Fruit fly (Drosophila melanogaster) whole organism, pupa: ENCODE measurements around the gene CG7560.
A peak's percentile ranks its signal among the peaks of the same experiment; 100 is the strongest.

Source experiments
- CG10348 ChIP-seq: fragments of 200-800 bp; sonication (Bioruptor generic); IDR thresholded peaks from 2 replicates; pipeline ENCODE4 v1.3.6; 2022; ENCODE audit warnings: missing biosample characterization, missing genetic modification characterization
- CG12605 ChIP-seq: fragments of 200-800 bp; sonication (Bioruptor generic); IDR thresholded peaks from 2 replicates; pipeline ENCODE4 v1.3.6; 2022; ENCODE audit warnings: missing biosample characterization, missing genetic modification characterization
- CG13204 ChIP-seq: fragments of 200-800 bp; sonication (Bioruptor generic); optimal IDR thresholded peaks from 2 replicates; lab custom pipeline; 2018; ENCODE audit warnings: missing biosample characterization, mild to moderate bottlenecking, missing genetic modification characterization, moderate library complexity
- CG14655 ChIP-seq: fragments of 200-800 bp; sonication (Bioruptor generic); optimal IDR thresholded peaks from 3 replicates; lab custom pipeline; 2017; ENCODE audit warnings: mild to moderate bottlenecking, missing biosample characterization, missing genetic modification reagents, missing genetic modification characterization
- CG15710 ChIP-seq: fragments of 200-800 bp; sonication (Bioruptor generic); optimal IDR thresholded peaks from 2 replicates; lab custom pipeline; 2018; ENCODE audit warnings: missing biosample characterization, mild to moderate bottlenecking, missing genetic modification characterization, moderate library complexity
- CG17806 ChIP-seq: fragments of 200-800 bp; sonication (Bioruptor generic); optimal IDR thresholded peaks from 2 replicates; lab custom pipeline; 2018; ENCODE audit warnings: missing biosample characterization, mild to moderate bottlenecking, missing genetic modification characterization, moderate library complexity
- CG32121 ChIP-seq: fragments of 200-800 bp; sonication (Bioruptor generic); IDR thresholded peaks from 2 replicates; pipeline ENCODE4 v1.3.6; 2022; ENCODE audit warnings: missing biosample characterization, missing genetic modification characterization
- CG34367 ChIP-seq: fragments of 200-800 bp; sonication (Bioruptor generic); optimal IDR thresholded peaks from 2 replicates; lab custom pipeline; 2018; ENCODE audit warnings: missing biosample characterization, mild to moderate bottlenecking, missing genetic modification characterization
- CG4496 ChIP-seq: fragments of 200-800 bp; sonication (Bioruptor generic); IDR thresholded peaks from 3 replicates; pipeline ENCODE4 v1.3.6; 2022; ENCODE audit warnings: missing biosample characterization, missing genetic modification characterization
- CG8159 ChIP-seq: fragments of 200-800 bp; sonication (Bioruptor generic); optimal IDR thresholded peaks from 3 replicates; lab custom pipeline; 2018; ENCODE audit warnings: missing biosample characterization, mild to moderate bottlenecking, missing genetic modification characterization, moderate library complexity
- CG8301 ChIP-seq: fragments of 200-800 bp; sonication (Bioruptor generic); optimal IDR thresholded peaks from 2 replicates; lab custom pipeline; 2018; ENCODE audit warnings: missing biosample characterization, mild to moderate bottlenecking, missing genetic modification characterization
- CG9948 ChIP-seq: fragments of 200-800 bp; sonication (Bioruptor generic); optimal IDR thresholded peaks from 2 replicates; lab custom pipeline; 2018; ENCODE audit warnings: missing biosample characterization, mild to moderate bottlenecking, missing genetic modification characterization, moderate library complexity
- D1 ChIP-seq: fragments of 200-800 bp; sonication (Bioruptor generic); optimal IDR thresholded peaks from 2 replicates; lab custom pipeline; 2018; ENCODE audit warnings: missing biosample characterization, mild to moderate bottlenecking, missing genetic modification characterization, moderate library complexity
- EcR ChIP-seq: fragments of 200-800 bp; sonication (Bioruptor generic); optimal IDR thresholded peaks from 3 replicates; lab custom pipeline; 2019; ENCODE audit warnings: missing biosample characterization, missing genetic modification characterization, mild to moderate bottlenecking, moderate library complexity, missing genetic modification reagents
- Ets98B ChIP-seq: fragments of 200-800 bp; sonication (Bioruptor generic); IDR thresholded peaks from 2 replicates; pipeline ENCODE4 v1.3.6; 2022; ENCODE audit warnings: missing biosample characterization, missing genetic modification characterization
- Pif1A ChIP-seq: fragments of 200-800 bp; sonication (Bioruptor generic); optimal IDR thresholded peaks from 3 replicates; lab custom pipeline; 2016; ENCODE audit warnings: missing biosample characterization, missing genetic modification characterization
- Pif1B ChIP-seq: fragments of 200-800 bp; sonication (Bioruptor generic); optimal IDR thresholded peaks from 3 replicates; lab custom pipeline; 2016; ENCODE audit warnings: missing biosample characterization, missing genetic modification characterization
- Snoo ChIP-seq: fragments of 200-800 bp; sonication (Bioruptor generic); optimal IDR thresholded peaks from 3 replicates; lab custom pipeline; 2017; ENCODE audit warnings: missing biosample characterization, mild to moderate bottlenecking, missing genetic modification characterization, inconsistent platforms
- fd96Ca ChIP-seq: fragments of 200-800 bp; sonication (Bioruptor generic); IDR thresholded peaks from 3 replicates; pipeline ENCODE4 v1.3.6; 2022; ENCODE audit warnings: missing biosample characterization, missing genetic modification characterization
- gl ChIP-seq: fragments of 200-800 bp; sonication (Bioruptor generic); optimal IDR thresholded peaks from 2 replicates; lab custom pipeline; 2018; ENCODE audit warnings: missing biosample characterization, mild to moderate bottlenecking, missing genetic modification characterization
- rn ChIP-seq: fragments of 200-800 bp; sonication (Bioruptor generic); IDR thresholded peaks from 2 replicates; pipeline ENCODE4 v1.3.6; 2022; ENCODE audit warnings: missing biosample characterization, missing genetic modification characterization

Gene CG7560

dm6 chr3L:11408282-11409047 is 16.5 kb upstream of the CG7560 start:
- TF ChIP-seq CG8159 (tag; lab: Kevin White, UChicago): no peak
- peak; percentile 23 for TF ChIP-seq CG14655
- TF ChIP-seq, all 21 proteins: peak for 1

- TF ChIP-seq CG17806 (tag; lab: Kevin White, UChicago) (no peak), CG14655 (no peak), D1 (tag; lab: Kevin White, UChicago) (no peak), fd96Ca (GFP tag; lab: Robert Waterston, UW) (no peak), CG12605 (no peak), EcR (no peak)
These were observed 14.5 kb upstream of the CG7560 start for dm6 chr3L:11410505-11410904.

- TF ChIP-seq Pif1B (GFP tag; lab: Kevin White, UChicago) (no peak), Snoo (tag; lab: Kevin White, UChicago) (no peak), CG15710 (no peak), rn (no peak), CG8301 (no peak), Pif1A (GFP tag; lab: Kevin White, UChicago) (no peak), CG12605 (no peak), CG13204 (no peak), gl (tag; lab: Kevin White, UChicago) (no peak), CG4496 (GFP tag; lab: Robert Waterston, UW) (no peak), Ets98B (no peak), CG32121 (no peak), CG10348 (GFP tag; lab: Robert Waterston, UW) (no peak), CG8159 (tag; lab: Kevin White, UChicago) (no peak), fd96Ca (GFP tag; lab: Robert Waterston, UW) (no peak)
- TF ChIP-seq, all 21 proteins: peak for 0
These were observed 11.3 kb upstream of the CG7560 start for dm6 chr3L:11413697-11414096.

- TF ChIP-seq CG8159 (tag; lab: Kevin White, UChicago): peak; percentile 46
- no peak for TF ChIP-seq gl (tag; lab: Kevin White, UChicago)
- no peak for TF ChIP-seq CG34367 (tag; lab: Kevin White, UChicago)
- TF ChIP-seq Pif1A (GFP tag; lab: Kevin White, UChicago): no peak
- no peak for TF ChIP-seq CG13204
- TF ChIP-seq CG9948 (tag; lab: Kevin White, UChicago): no peak
- TF ChIP-seq CG32121: no peak
- TF ChIP-seq CG15710: peak; percentile 34
- TF ChIP-seq EcR: no peak
- TF ChIP-seq fd96Ca (GFP tag; lab: Robert Waterston, UW): peak; percentile 32; the same call in 1 of the 3 replicates
- no peak for TF ChIP-seq CG10348 (GFP tag; lab: Robert Waterston, UW)
- TF ChIP-seq rn: no peak
- no peak for TF ChIP-seq CG17806 (tag; lab: Kevin White, UChicago)
- TF ChIP-seq Ets98B: no peak
- no peak for TF ChIP-seq D1 (tag; lab: Kevin White, UChicago)
- peak; percentile 49 for TF ChIP-seq CG14655
- TF ChIP-seq CG4496 (GFP tag; lab: Robert Waterston, UW): no peak
- peak; percentile 26 for TF ChIP-seq Snoo (tag; lab: Kevin White, UChicago)
- TF ChIP-seq CG8301: peak; percentile 39
- no peak for TF ChIP-seq Pif1B (GFP tag; lab: Kevin White, UChicago)
- no peak for TF ChIP-seq CG12605
These were observed 10.5 kb upstream of the CG7560 start for dm6 chr3L:11414453-11414852.

dm6 chr3L:11415382-11415781 is 9.6 kb upstream of the CG7560 start:
- TF ChIP-seq CG9948 (tag; lab: Kevin White, UChicago) (peak; percentile 65), CG13204 (no peak), Pif1B (GFP tag; lab: Kevin White, UChicago) (peak; percentile 24), CG15710 (peak; percentile 74), CG32121 (peak; percentile 53; the same call in 1 of the 2 replicates), Snoo (tag; lab: Kevin White, UChicago) (peak; percentile 48), fd96Ca (GFP tag; lab: Robert Waterston, UW) (0 out of 3 replicates have a peak, but pooled peaks have one; percentile 35), rn (no peak), CG10348 (GFP tag; lab: Robert Waterston, UW) (no peak), Pif1A (GFP tag; lab: Kevin White, UChicago) (peak; percentile 75), gl (tag; lab: Kevin White, UChicago) (peak; percentile 14), CG8301 (peak; percentile 34), CG34367 (tag; lab: Kevin White, UChicago) (peak; percentile 52), CG12605 (peak; percentile 7; the same call in 1 of the 2 replicates), CG8159 (tag; lab: Kevin White, UChicago) (peak; percentile 96), D1 (tag; lab: Kevin White, UChicago) (peak; percentile 29), EcR (no peak), CG14655 (peak; percentile 52), CG17806 (tag; lab: Kevin White, UChicago) (peak; percentile 63), Ets98B (no peak), CG4496 (GFP tag; lab: Robert Waterston, UW) (peak; percentile 56; the same call in 1 of the 3 replicates)

dm6 chr3L:11416495-11417272 is 8.3 kb upstream of the CG7560 start:
- peak; percentile 27 for TF ChIP-seq CG14655
- peak; percentile 87 for TF ChIP-seq Ets98B
- peak; percentile 62; the same call in 1 of the 2 replicates for TF ChIP-seq rn
- TF ChIP-seq CG12605: peak; percentile 56; the same call in 1 of the 2 replicates
- no peak for TF ChIP-seq gl (tag; lab: Kevin White, UChicago)
- peak; percentile 85 for TF ChIP-seq CG32121
- TF ChIP-seq CG10348 (GFP tag; lab: Robert Waterston, UW): peak; percentile 40; the same call in 1 of the 2 replicates
- peak; percentile 18 for TF ChIP-seq CG8301
- TF ChIP-seq fd96Ca (GFP tag; lab: Robert Waterston, UW): peak; percentile 90
- no peak for TF ChIP-seq D1 (tag; lab: Kevin White, UChicago)
- TF ChIP-seq CG4496 (GFP tag; lab: Robert Waterston, UW): peak; percentile 84
- no peak for TF ChIP-seq CG13204
- TF ChIP-seq CG17806 (tag; lab: Kevin White, UChicago): no peak
